Worm (Caenorhabditis elegans): ENCODE results near the gene oef-1.
A peak's percentile ranks its signal among the peaks of the same experiment; 100 is the strongest.

oef-1 gene

DNA sequence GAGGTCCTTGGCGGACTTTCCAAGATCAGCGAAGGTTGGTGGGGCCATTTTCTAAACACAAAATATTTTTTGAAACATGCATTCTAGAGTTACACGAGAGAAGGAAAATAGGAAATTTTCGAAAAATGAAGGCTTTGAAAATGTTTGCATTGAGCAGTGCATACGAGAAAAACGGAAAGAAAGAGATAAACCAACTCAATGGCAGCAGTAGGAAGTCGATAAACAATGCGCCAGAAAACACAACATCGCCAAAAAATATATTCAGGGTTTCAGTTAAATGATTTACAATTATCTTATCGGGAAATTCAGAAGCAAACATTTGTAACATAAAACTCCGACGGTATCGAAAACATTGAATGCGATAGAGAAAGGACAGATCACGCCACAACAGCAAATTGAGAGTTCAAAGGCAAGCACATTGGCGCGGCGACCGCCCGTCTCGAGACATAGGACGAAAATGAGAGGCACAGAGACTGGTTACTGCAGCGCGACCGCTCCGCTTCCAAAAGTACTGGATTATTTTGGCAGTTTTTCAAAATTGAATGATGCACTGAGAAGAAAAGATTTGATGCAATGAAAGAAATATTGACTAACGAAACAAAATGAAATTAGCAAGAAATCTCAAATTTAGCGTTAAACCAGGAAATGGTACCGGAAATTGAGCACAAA lies 40.2 kb upstream of the oef-1 start, which contains the start of the genes vdac-1 and R05G6.5 (continued):
- TF ChIP-seq nhr-11 (tag; optimal IDR thresholded peaks at IDR 0.05) (peak; percentile 24), pax-3 (tag; optimal IDR thresholded peaks at IDR 0.05) (peak; percentile 47), ceh-88 (GFP tag; IDR thresholded peaks at IDR 0.05) (peak; percentile 49; the same call in 1 of the 2 replicates), nhr-84 (tag; optimal IDR thresholded peaks at IDR 0.05) (no peak), ets-5 (GFP tag; IDR thresholded peaks at IDR 0.05) (no peak)

DNA sequence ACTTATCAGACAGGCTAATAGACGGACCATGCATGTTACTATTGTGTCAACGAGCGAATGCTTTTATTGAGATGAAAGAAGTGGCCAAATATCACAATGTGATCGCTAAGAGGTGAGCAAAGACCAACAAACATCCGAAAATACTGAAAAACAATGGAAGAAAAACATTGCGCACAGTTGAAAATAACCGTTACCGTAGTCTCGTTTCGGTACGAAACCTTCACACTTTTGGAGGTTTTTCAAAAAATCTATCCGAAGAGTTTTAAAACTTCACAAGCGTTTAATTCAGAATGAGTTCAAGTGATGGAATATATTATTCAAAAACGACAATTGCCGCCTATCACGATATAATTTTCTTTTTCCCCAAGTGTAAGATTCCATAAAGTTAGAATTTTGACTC lies 39.4 kb upstream of the oef-1 start:
- TF ChIP-seq dpl-1 (GFP tag; optimal IDR thresholded peaks at IDR 0.05) (peak; percentile 18 to 51 (median 42)), efl-1 (optimal IDR thresholded peaks at IDR 0.05) (peak; percentile 38 to 56), efl-1 (GFP tag; optimal IDR thresholded peaks at IDR 0.05 in 1 of 2) (peak; percentile 48 to 91), rnt-1 (tag; optimal IDR thresholded peaks at IDR 0.05) (no peak), nhr-19 (GFP tag; conservative IDR thresholded peaks at IDR 0.05) (no peak), ceh-90 (tag; optimal IDR thresholded peaks at IDR 0.05) (no peak), xbp-1 (tag; optimal IDR thresholded peaks at IDR 0.05) (no peak), lin-35 (GFP tag; optimal IDR thresholded peaks at IDR 0.05) (peak in 1 of 2 experiments; percentile 65), lsy-2 (tag; optimal IDR thresholded peaks at IDR 0.05) (peak; percentile 51 to 87), unc-98 (GFP tag; IDR thresholded peaks at IDR 0.05) (no peak), nhr-28 (tag; optimal IDR thresholded peaks at IDR 0.05) (no peak), jun-1 (tag; optimal IDR thresholded peaks at IDR 0.05) (no peak), tlp-1 (tag; optimal IDR thresholded peaks at IDR 0.05) (no peak)

- TF ChIP-seq lin-35 (GFP tag; optimal IDR thresholded peaks at IDR 0.05) (peak in 1 of 2 experiments; percentile 7), dpl-1 (GFP tag; optimal IDR thresholded peaks at IDR 0.05) (peak in 2 of 3 experiments; percentile 29 to 37), mdl-1 (tag; optimal IDR thresholded peaks at IDR 0.05) (no peak), efl-1 (optimal IDR thresholded peaks at IDR 0.05) (peak in 1 of 2 experiments; percentile 10), efl-1 (GFP tag; optimal IDR thresholded peaks at IDR 0.05 in 1 of 2) (peak in 1 of 2 experiments; percentile 40), isw-1 (GFP tag; IDR thresholded peaks at IDR 0.05) (no peak)
Measured at ce11 chrIV:7510829-7511228, 37.4 kb upstream of the oef-1 start.

DNA sequence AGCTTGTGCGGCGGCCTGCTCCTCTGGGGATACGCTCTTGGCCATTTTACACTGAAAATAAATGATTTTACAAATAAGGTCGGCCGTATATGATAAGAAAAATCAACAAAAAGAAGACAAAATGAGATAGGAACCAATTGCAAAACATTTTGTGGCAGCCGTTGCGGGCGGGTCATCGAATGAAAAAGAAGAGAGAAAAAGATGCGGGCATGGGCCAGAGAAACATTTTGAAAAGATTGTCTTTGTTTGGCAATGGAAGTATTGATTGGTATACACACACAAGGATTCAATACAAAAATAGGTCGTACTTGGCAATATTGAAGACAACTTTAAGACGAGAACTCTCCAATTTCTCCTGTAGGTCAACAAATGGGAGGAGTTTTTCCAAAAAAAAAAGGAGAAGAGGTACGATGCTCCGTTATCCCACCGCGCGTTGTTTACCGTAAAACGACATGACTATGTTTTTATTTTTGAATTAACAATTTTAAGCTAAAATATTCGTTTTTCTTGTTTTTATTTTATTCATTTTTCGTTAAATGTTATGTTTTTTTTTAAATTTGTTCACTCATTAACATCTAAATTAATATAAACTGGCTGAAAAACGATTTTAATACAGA lies 35.5 kb upstream of the oef-1 start, which contains the start of the genes plc-4 and R05G6.4:
TSS of gene plc-4 (minus strand) at position 51 of the 617 bp plus-strand sequence.
TSS of gene R05G6.4 (plus strand) at position 617 of the 617 bp plus-strand sequence.
- peak; percentile 37 to 59 (median 55) for TF ChIP-seq dpl-1 (GFP tag; optimal IDR thresholded peaks at IDR 0.05)
- TF ChIP-seq nhr-19 (GFP tag; conservative IDR thresholded peaks at IDR 0.05) = peak; percentile 13; the same call in 1 of the 2 replicates
- no peak for TF ChIP-seq vab-15 (tag; optimal IDR thresholded peaks at IDR 0.05)
- no peak for TF ChIP-seq isw-1 (GFP tag; IDR thresholded peaks at IDR 0.05)
- TF ChIP-seq irx-1 (tag; optimal IDR thresholded peaks at IDR 0.05) = no peak
- no peak for TF ChIP-seq mef-2 (tag; optimal IDR thresholded peaks at IDR 0.05)
- no peak for TF ChIP-seq nhr-84 (tag; optimal IDR thresholded peaks at IDR 0.05)
- TF ChIP-seq C34B4.2 (tag; optimal IDR thresholded peaks at IDR 0.05) = no peak
- no peak for TF ChIP-seq hlh-17 (GFP tag; optimal IDR thresholded peaks at IDR 0.05; ENCODE audit: borderline replicate concordance)
- peak; percentile 20 for TF ChIP-seq dsc-1 (tag; optimal IDR thresholded peaks at IDR 0.05)
- TF ChIP-seq nhr-77 (tag; optimal IDR thresholded peaks at IDR 0.05) = peak; percentile 16
- TF ChIP-seq nhr-47 (tag; optimal IDR thresholded peaks at IDR 0.05) = peak; percentile 39
- peak; percentile 53 to 68 for TF ChIP-seq lsy-2 (tag; optimal IDR thresholded peaks at IDR 0.05)
- TF ChIP-seq ets-5 (GFP tag; IDR thresholded peaks at IDR 0.05) = no peak
- TF ChIP-seq nhr-20 (tag; optimal IDR thresholded peaks at IDR 0.05) = peak; percentile 52
- peak; percentile 60 for TF ChIP-seq C16A3.4 (tag; optimal IDR thresholded peaks at IDR 0.05)
- peak; percentile 29 to 63 for TF ChIP-seq efl-1 (optimal IDR thresholded peaks at IDR 0.05)
- TF ChIP-seq efl-1 (GFP tag; optimal IDR thresholded peaks at IDR 0.05 in 1 of 2) = peak; percentile 44 to 55
- no peak for TF ChIP-seq unc-30 (tag; optimal IDR thresholded peaks at IDR 0.05)
- TF ChIP-seq mep-1 (tag; optimal IDR thresholded peaks at IDR 0.05) = peak; percentile 57
- peak; percentile 53 for TF ChIP-seq blmp-1 (tag; optimal IDR thresholded peaks at IDR 0.05)
- TF ChIP-seq nhr-71 (tag; optimal IDR thresholded peaks at IDR 0.05) = peak; percentile 70
- peak; percentile 42 for TF ChIP-seq swsn-7 (tag; optimal IDR thresholded peaks at IDR 0.05)
- no peak for TF ChIP-seq zip-4 (GFP tag; optimal IDR thresholded peaks at IDR 0.05)
- TF ChIP-seq ceh-82 (tag; optimal IDR thresholded peaks at IDR 0.05) = peak in 2 of 3 experiments; percentile 15 to 27
- TF ChIP-seq fkh-10 (GFP tag; optimal IDR thresholded peaks at IDR 0.05) = no peak
- no peak for TF ChIP-seq efl-3 (GFP tag; optimal IDR thresholded peaks at IDR 0.05)
- no peak for TF ChIP-seq elt-2 (tag; optimal IDR thresholded peaks at IDR 0.05)
- no peak for TF ChIP-seq skn-1 (tag; optimal IDR thresholded peaks at IDR 0.05)
- no peak for TF ChIP-seq jun-1 (tag; optimal IDR thresholded peaks at IDR 0.05)
- TF ChIP-seq lin-14 (GFP tag; optimal IDR thresholded peaks at IDR 0.05) = peak; percentile 48
- peak; percentile 68 for TF ChIP-seq nhr-85 (tag)
- peak; percentile 4 for TF ChIP-seq F16B12.6 (tag; optimal IDR thresholded peaks at IDR 0.05)
